Fruit fly (Drosophila melanogaster) S2 (cell line): Measurements from ENCODE around the gene nSyb.

Experiments used
- CG8478 ChIP-seq: fragments of >200 bp; optimal IDR thresholded peaks from 2 replicates; lab custom pipeline; 2018
- CTCF ChIP-seq, 2 experiments: fragments of >200 bp; optimal IDR thresholded peaks; 2 replicates each; lab custom pipeline; 2018

Gene nSyb

dm6 chr3L:1652700-1653200, 15.2 kb upstream of the nSyb start, which contains the start of the genes CG7970 and Vta1:
Gene CG7970 (plus strand): TSS chr3L:1652750.
Gene Vta1 (minus strand): TSS chr3L:1652900.
- TF ChIP-seq CTCF (optimal IDR thresholded peaks at IDR 0.05; lab: Kevin White, UChicago) (peak in 1 of 2 experiments; percentile 22), CG8478 (no peak)

dm6 chr3L:1649363-1649762, 11.8 kb upstream of the nSyb start:
- TF ChIP-seq CG8478 (no peak), CTCF (optimal IDR thresholded peaks at IDR 0.05; lab: Kevin White, UChicago) (no peak)

- TF ChIP-seq CG8478: no peak
- no peak for TF ChIP-seq CTCF (optimal IDR thresholded peaks at IDR 0.05; lab: Kevin White, UChicago)
Observed at dm6 chr3L:1648690-1649355, 11.3 kb upstream of the nSyb start, which contains the start of gene CG13920. Gene CG13920 (plus strand): TSS chr3L:1648944.

dm6 chr3L:1647276-1647919, 9.8 kb upstream of the nSyb start, which contains the start of the genes CG17249 and Bro:
Gene CG17249 (minus strand): TSS chr3L:1647464.
Gene Bro (plus strand): TSS chr3L:1647869.
- TF ChIP-seq CTCF (optimal IDR thresholded peaks at IDR 0.05; lab: Kevin White, UChicago): peak in 1 of 2 experiments; percentile 8
- no peak for TF ChIP-seq CG8478

dm6 chr3L:1644920-1645567, 7.5 kb upstream of the nSyb start, which contains the start of the genes alphaCOP and CG13919:
Gene alphaCOP (minus strand): TSS chr3L:1645199.
Gene CG13919 (plus strand): TSS chr3L:1645467.
- TF ChIP-seq CG8478: no peak
- no peak for TF ChIP-seq CTCF (optimal IDR thresholded peaks at IDR 0.05; lab: Kevin White, UChicago)

dm6 chr3L:1639185-1639812, 1.7 kb upstream of the nSyb start, which contains the start of the genes Mettl2 and Bgb:
Gene Mettl2 (minus strand): TSS chr3L:1639235.
Gene Bgb (plus strand): TSS chr3L:1639711.
- TF ChIP-seq CG8478 (no peak), CTCF (optimal IDR thresholded peaks at IDR 0.05; lab: Kevin White, UChicago) (peak in 1 of 2 experiments; percentile 13)

dm6 chr3L:1636886-1637285, 666 bp downstream of the nSyb start:
- TF ChIP-seq CTCF (optimal IDR thresholded peaks at IDR 0.05; lab: Kevin White, UChicago): no peak
- no peak for TF ChIP-seq CG8478

dm6 chr3L:1629064-1629777, 8.3 kb downstream of the nSyb start, which contains the start of gene GC:
Gene GC (minus strand): TSS chr3L:1629301.
- TF ChIP-seq CTCF (optimal IDR thresholded peaks at IDR 0.05; lab: Kevin White, UChicago): no peak
- no peak for TF ChIP-seq CG8478

dm6 chr3L:1628176-1628866, 9.2 kb downstream of the nSyb start, which contains the start of gene CG13928:
Gene CG13928 (minus strand): TSS chr3L:1628377.
- TF ChIP-seq CG8478 (no peak), CTCF (optimal IDR thresholded peaks at IDR 0.05; lab: Kevin White, UChicago) (no peak)

dm6 chr3L:1626924-1627323, 10.6 kb downstream of the nSyb start:
- TF ChIP-seq CG8478: no peak
- no peak for TF ChIP-seq CTCF (optimal IDR thresholded peaks at IDR 0.05; lab: Kevin White, UChicago)

dm6 chr3L:1618116-1618727, 19.3 kb downstream of the nSyb start, which contains the start of the genes CG13926, ABCB7 and CG33230:
Gene CG13926 (minus strand): TSS chr3L:1618158.
Gene ABCB7 (plus strand): TSS chr3L:1618414.
Gene CG33230 (plus strand): TSS chr3L:1618414.
- TF ChIP-seq CG8478: no peak
- TF ChIP-seq CTCF (optimal IDR thresholded peaks at IDR 0.05; lab: Kevin White, UChicago): no peak

- TF ChIP-seq CG8478 (no peak), CTCF (optimal IDR thresholded peaks at IDR 0.05; lab: Kevin White, UChicago) (no peak)
Observed at dm6 chr3L:1615701-1616100, 21.9 kb downstream of the nSyb start, which contains the start of gene CG12105. Gene CG12105 (minus strand): TSS chr3L:1615801.
